Worm (Caenorhabditis elegans): ENCODE measurements around the gene ndua-8.
A peak's percentile ranks its signal among the peaks of the same experiment; 100 is the strongest.
"Not testable (repeated sequence)": the region's sequence is repeated elsewhere in the genome, so short reads cannot be mapped to it uniquely, and the experiment has no call there.

Gene ndua-8

DNA sequence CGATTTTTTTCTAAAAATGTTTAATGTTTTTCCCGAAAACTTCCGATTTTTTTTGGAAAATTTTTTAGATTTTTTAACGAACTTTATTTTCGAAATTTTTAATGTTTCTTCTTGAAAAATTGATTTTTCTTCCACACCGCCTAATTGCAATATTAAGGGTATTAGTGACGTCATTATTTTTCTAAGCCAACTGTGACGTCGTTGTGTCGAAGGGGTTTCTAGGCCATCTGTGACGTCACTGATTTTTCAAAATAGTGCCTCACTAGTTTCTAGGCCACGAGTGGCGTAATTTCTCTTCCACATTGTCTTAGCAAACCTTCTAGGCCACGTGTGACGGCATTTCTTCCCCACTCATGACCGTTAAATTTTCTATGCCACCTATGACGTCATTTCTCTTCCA is 23.1 kb downstream of the ndua-8 start:
- TF ChIP-seq mab-5 (tag; optimal IDR thresholded peaks at IDR 0.05) (no peak), zip-8 (tag; optimal IDR thresholded peaks at IDR 0.05) (peak; percentile 94)

DNA sequence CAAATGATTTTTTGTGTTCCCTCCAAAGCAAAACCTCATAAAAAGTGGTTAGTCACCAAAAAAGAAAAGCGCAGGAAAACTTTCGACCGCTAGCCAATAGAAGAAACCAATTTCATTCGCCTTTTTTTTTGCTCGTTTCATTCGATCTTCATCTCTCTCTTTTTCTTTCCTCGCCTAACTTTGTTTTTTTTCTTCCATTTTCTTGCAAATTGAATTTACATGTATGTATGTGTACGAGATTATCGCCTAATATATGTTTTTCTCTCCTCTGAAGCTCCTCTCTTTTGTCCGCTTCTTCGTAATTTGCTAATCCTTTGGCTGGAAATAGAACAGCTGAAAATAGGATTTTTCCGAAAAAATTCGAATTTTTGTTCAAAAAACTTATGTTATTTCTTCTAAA is 23.5 kb downstream of the ndua-8 start:
- TF ChIP-seq ces-1 (GFP tag; optimal IDR thresholded peaks at IDR 0.05) = peak; percentile 93
- TF ChIP-seq nhr-2 (tag; optimal IDR thresholded peaks at IDR 0.05) = no peak
- no peak for TF ChIP-seq lsy-2 (tag; optimal IDR thresholded peaks at IDR 0.05)

DNA sequence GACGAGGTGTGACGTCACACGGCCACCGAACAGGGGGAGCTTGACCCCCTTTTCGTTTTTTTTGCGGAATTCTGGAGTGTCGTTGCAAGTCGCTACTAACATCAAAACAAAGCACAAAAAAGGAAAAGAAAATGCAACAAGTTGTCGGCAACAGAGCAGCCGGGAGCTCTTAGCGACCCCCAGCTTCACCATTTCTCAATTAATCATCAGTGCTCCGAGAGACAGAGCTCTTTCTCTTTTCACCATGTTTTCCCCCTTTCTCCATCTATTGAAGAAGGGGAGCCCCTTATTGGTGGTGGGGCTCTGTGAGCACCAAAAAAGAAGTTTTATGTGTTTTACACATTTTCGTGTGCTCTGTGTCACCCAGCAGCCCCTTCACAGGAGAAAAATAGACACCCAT is 24.7 kb downstream of the ndua-8 start:
- TF ChIP-seq ham-2 (GFP tag; optimal IDR thresholded peaks at IDR 0.05) (no peak), unc-120 (tag; optimal IDR thresholded peaks at IDR 0.05; ENCODE audit: poor library complexity, severe bottlenecking) (no peak)

DNA sequence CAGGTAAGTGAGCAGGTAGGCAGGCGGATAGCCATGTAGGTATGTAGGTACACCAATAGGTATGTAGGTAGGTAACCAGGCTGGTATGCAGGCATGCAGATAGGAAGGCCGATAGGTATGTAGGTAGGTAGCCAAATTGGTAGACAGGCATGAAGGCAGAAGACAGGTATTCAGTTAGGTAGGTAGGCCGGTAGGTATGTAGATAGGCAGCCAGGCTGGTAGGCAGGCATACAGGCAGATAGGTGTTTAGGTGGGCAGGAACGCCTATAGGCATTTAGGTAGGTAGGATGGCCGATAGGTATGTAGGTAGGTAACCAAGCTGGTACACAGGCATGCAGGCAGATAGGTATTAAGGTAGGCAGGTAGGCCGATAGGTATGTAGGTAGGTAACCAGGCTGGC is 31.9 kb downstream of the ndua-8 start:
- TF ChIP-seq flh-1 (GFP tag; optimal IDR thresholded peaks at IDR 0.05) (no peak), sptf-1 (tag; optimal IDR thresholded peaks at IDR 0.05) (peak; percentile 51), nhr-12 (tag; optimal IDR thresholded peaks at IDR 0.05) (no peak)

DNA sequence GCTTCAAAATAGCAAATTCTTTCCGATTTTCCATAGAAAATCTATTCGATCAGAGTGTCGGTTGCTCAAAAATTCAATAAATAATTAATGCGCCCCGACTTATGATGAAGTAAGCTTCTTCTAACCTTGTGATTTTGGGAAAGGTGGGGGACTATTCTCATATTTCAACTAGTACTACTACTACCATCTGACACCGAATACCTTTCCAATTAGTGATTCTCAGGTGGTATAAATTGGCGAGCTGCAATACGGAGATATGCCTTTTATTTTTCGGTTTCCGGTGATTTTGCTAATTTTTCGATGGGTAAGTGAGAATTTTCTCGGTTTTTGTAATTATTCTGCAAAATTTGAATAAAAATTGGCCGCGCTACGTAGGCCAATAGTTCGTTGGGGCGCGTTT is 32.5 kb downstream of the ndua-8 start, which contains the start of gene nhr-239:
nhr-239 (plus strand) TSS at position 301 of the 400 bp plus-strand sequence.
- TF ChIP-seq flh-1 (GFP tag; optimal IDR thresholded peaks at IDR 0.05) = no peak
- TF ChIP-seq sem-2 (GFP tag; optimal IDR thresholded peaks at IDR 0.05) = no peak
- TF ChIP-seq snpc-4 (tag; optimal IDR thresholded peaks at IDR 0.05) = no peak
- TF ChIP-seq hlh-1 (tag; optimal IDR thresholded peaks at IDR 0.05) = no peak
- no peak for TF ChIP-seq nhr-76 (tag; optimal IDR thresholded peaks at IDR 0.05)
- TF ChIP-seq elt-3 (tag; optimal IDR thresholded peaks at IDR 0.05) = no peak
- no peak for TF ChIP-seq unc-62 (GFP tag; optimal IDR thresholded peaks at IDR 0.05)
- TF ChIP-seq ceh-43 (GFP tag; optimal IDR thresholded peaks at IDR 0.05) = no peak
- TF ChIP-seq tbx-8 (GFP tag; optimal IDR thresholded peaks at IDR 0.05) = no peak

DNA sequence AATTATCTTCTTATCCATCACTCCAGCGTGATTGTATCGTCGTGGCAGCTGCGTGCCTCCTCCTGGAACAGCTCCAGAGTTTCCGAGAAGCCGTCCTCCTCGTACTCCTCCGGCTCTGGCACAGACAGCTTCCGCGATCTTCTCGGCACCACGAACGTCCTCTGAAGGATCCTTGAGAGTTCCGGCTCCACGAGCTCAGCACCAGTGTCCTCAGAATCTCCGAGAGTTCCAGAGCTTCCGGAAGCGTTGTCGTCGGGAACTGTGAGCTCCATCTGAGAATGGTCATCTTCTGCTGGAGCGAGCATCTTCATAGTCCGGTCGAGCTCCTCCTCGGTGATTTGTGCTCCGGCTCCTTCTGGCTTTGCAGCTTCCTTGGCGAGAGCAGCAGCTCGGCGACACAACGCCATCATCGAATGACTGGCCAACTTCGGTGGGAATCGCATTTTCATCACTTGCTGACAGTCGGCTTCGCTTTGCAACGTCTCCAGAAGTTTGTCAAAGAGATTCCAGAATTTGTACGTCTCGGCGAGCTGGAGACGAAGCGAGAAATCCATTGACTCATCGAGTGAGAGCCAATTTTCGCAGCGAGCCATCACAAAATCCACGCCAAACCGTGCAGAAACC is 34.3 kb downstream of the ndua-8 start:
- TF ChIP-seq ceh-39 (tag; optimal IDR thresholded peaks at IDR 0.05) (no peak), nhr-76 (tag; optimal IDR thresholded peaks at IDR 0.05) (no peak)

DNA sequence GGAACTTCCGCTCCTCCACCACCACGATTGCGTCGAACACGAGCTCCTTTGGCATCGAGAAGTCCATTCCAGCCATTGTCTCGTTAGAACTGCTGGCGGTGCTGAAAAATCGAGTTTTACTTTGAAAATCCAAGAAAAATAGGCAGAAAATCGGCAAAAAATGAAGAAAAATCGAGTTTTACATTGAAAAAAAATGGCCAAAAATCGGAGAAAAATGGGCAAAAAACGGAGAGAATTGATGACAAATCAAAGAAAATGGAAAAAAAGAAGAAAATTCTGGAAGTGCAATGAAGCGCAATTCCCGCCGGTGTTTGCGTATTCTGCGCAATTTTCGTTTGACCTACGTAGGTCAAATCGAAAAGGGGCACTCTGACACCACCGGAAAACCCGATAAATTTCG is 35.0 kb downstream of the ndua-8 start, which contains the start of gene Y54F10AM.11:
Y54F10AM.11 (minus strand) TSS at position 101 of the 400 bp plus-strand sequence.
- not testable (repeated sequence) for TF ChIP-seq elt-3 (tag; optimal IDR thresholded peaks at IDR 0.05); sem-2 (GFP tag; optimal IDR thresholded peaks at IDR 0.05); ceh-39 (tag; optimal IDR thresholded peaks at IDR 0.05)

DNA sequence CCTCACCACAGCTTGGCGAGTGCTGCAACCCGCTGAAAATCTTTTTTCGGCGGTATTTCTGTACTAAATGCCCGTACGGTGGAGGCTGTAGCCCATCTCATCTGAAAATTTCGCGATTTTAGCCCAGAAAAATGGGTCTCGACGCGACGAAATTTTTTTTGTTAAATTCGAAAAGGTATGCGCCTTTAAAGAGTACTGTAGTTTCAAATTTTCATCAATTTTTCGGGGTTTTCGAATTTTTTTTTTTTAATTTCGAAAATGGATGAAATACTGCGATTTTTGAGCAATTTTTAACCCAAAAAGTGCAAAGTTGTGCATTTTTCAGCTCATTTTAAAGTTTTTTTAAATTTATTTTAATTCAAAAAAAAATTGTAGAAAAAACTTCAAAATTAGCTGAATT is 42.6 kb downstream of the ndua-8 start, which contains the start of gene Y54F10AR.2:
Y54F10AR.2 (minus strand) TSS at position 101 of the 400 bp plus-strand sequence.
- TF ChIP-seq hlh-1 (tag; optimal IDR thresholded peaks at IDR 0.05) (no peak), snpc-4 (tag; optimal IDR thresholded peaks at IDR 0.05) (no peak), blmp-1 (tag; optimal IDR thresholded peaks at IDR 0.05) (no peak), tbx-8 (GFP tag; optimal IDR thresholded peaks at IDR 0.05) (no peak), mls-2 (tag; optimal IDR thresholded peaks at IDR 0.05) (no peak), nhr-237 (tag; optimal IDR thresholded peaks at IDR 0.05) (no peak), zip-8 (tag; optimal IDR thresholded peaks at IDR 0.05) (no peak), nhr-76 (tag; optimal IDR thresholded peaks at IDR 0.05) (no peak), ces-1 (GFP tag; optimal IDR thresholded peaks at IDR 0.05) (no peak), sem-2 (GFP tag; optimal IDR thresholded peaks at IDR 0.05) (no peak), ztf-11 (tag; optimal IDR thresholded peaks at IDR 0.05) (no peak), lin-13 (tag; optimal IDR thresholded peaks at IDR 0.05) (no peak), ceh-83 (GFP tag; optimal IDR thresholded peaks at IDR 0.05) (no peak), ham-2 (GFP tag; optimal IDR thresholded peaks at IDR 0.05) (no peak), drap-1 (GFP tag; optimal IDR thresholded peaks at IDR 0.05) (no peak)

Measured in whole organism, mixed stage, embryonic.